Fruit fly (Drosophila melanogaster) whole organism, pupa: ENCODE measurements around the gene CG42693.

Experiments
- CG10348 ChIP-seq: fragments of 200-800 bp; sonication (Bioruptor generic); IDR thresholded peaks from 2 replicates; pipeline ENCODE4 v1.3.6; 2022; ENCODE audit warnings: missing biosample characterization, missing genetic modification characterization
- Ets98B ChIP-seq: fragments of 200-800 bp; sonication (Bioruptor generic); IDR thresholded peaks from 2 replicates; pipeline ENCODE4 v1.3.6; 2022; ENCODE audit warnings: missing biosample characterization, missing genetic modification characterization
- fd96Ca ChIP-seq: fragments of 200-800 bp; sonication (Bioruptor generic); IDR thresholded peaks from 3 replicates; pipeline ENCODE4 v1.3.6; 2022; ENCODE audit warnings: missing biosample characterization, missing genetic modification characterization

DNA sequence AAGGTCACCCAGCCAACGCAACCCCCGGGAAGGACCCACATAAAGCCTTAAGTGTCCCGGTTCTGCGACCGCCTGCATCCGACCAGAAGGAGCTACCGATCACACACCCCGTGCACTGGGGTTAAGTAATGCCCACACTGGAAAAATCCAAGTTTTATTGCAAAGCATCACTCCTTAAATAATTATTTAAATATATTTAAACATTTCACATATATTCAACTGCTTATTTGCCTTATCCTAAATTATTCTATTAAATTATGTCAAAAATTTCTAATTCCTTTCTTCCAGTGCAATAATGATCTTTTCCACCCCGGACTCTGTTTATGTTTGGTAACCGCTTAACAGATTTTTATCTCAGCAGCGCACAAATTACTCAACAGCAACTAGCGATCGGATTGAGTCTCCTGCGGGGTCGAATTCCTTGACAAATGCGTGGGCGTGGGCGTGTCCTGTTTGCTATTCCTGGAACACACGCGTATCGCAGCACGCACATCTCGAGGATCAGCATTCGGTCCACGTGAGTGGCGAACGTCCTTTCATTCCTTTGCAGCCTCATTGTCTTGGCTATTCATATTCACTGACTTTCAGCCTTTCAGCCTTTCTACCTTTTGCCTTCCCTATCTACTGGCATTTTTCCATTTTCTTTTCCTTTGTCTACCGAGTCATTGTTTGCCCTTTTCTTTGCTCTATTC is 3.5 kb downstream of the CG42693 start:
- TF ChIP-seq Ets98B (GFP tag; lab: Robert Waterston, UW) (no peak), fd96Ca (GFP tag; lab: Robert Waterston, UW) (no peak), CG10348 (GFP tag; lab: Robert Waterston, UW) (no peak)
